Fruit fly (Drosophila melanogaster) whole organism, embryonic: ENCODE results near the gene mof.

Experiments used
- Adf1 ChIP-seq: fragments of 200-800 bp; sonication (Bioruptor generic); IDR thresholded peaks from 2 replicates; pipeline ENCODE4 v1.3.6; 2022; ENCODE audit warnings: missing biosample characterization, missing genetic modification characterization
- Atf6 ChIP-seq: fragments of 200-800 bp; sonication (Bioruptor generic); IDR thresholded peaks from 2 replicates; pipeline ENCODE4 v1.3.6; 2022; ENCODE audit warnings: missing biosample characterization, missing genetic modification characterization
- CG1024 ChIP-seq: fragments of 200-800 bp; sonication (Bioruptor generic); IDR thresholded peaks from 2 replicates; pipeline ENCODE4 v1.3.6; 2022; ENCODE audit warnings: missing biosample characterization, missing genetic modification characterization
- CG10366 ChIP-seq: fragments of 200-800 bp; sonication (Bioruptor generic); IDR thresholded peaks from 2 replicates; pipeline ENCODE4 v1.3.6; 2022; ENCODE audit warnings: missing biosample characterization, missing genetic modification characterization
- CG13424 ChIP-seq: fragments of 200-800 bp; sonication (Bioruptor generic); optimal IDR thresholded peaks from 2 replicates; lab custom pipeline; 2019; ENCODE audit warnings: missing biosample characterization, mild to moderate bottlenecking, missing genetic modification characterization, moderate library complexity
- CG1529 ChIP-seq: fragments of 200-800 bp; sonication (Bioruptor generic); optimal IDR thresholded peaks from 3 replicates; lab custom pipeline; 2018; ENCODE audit warnings: missing biosample characterization, missing genetic modification characterization
- CG17829 ChIP-seq: fragments of 200-800 bp; optimal IDR thresholded peaks from 2 replicates; lab custom pipeline; 2019; ENCODE audit warnings: missing biosample characterization, mild to moderate bottlenecking, missing genetic modification characterization, moderate library complexity
- CG32767 ChIP-seq: fragments of 200-800 bp; sonication (Bioruptor generic); IDR thresholded peaks from 2 replicates; pipeline ENCODE4 v1.3.6; 2022; ENCODE audit warnings: missing biosample characterization, missing genetic modification characterization
- CG6813 ChIP-seq: fragments of 200-800 bp; sonication (Bioruptor generic); optimal IDR thresholded peaks from 2 replicates; lab custom pipeline; 2017; ENCODE audit warnings: missing biosample characterization, missing genetic modification characterization, mild to moderate bottlenecking, moderate library complexity, missing genetic modification reagents
- CG8388 ChIP-seq: fragments of 200-800 bp; sonication (Bioruptor generic); optimal IDR thresholded peaks from 2 replicates; lab custom pipeline; 2019; ENCODE audit warnings: missing biosample characterization, mild to moderate bottlenecking, missing genetic modification characterization, moderate library complexity
- CG8924 ChIP-seq: fragments of 200-800 bp; optimal IDR thresholded peaks from 3 replicates; lab custom pipeline; 2019; ENCODE audit warnings: missing biosample characterization, mild to moderate bottlenecking, missing genetic modification characterization, moderate library complexity
- CG9215 ChIP-seq: fragments of 200-800 bp; sonication (Bioruptor generic); IDR thresholded peaks from 2 replicates; pipeline ENCODE4 v1.3.6; 2022; ENCODE audit warnings: missing biosample characterization, missing genetic modification characterization
- CG9817 ChIP-seq: fragments of 200-800 bp; sonication (Bioruptor generic); optimal IDR thresholded peaks from 2 replicates; lab custom pipeline; 2018; ENCODE audit warnings: missing biosample characterization, mild to moderate bottlenecking, missing genetic modification characterization, moderate library complexity
- CHES-1-like ChIP-seq: fragments of 200-800 bp; sonication (Bioruptor generic); optimal IDR thresholded peaks from 2 replicates; lab custom pipeline; 2016; ENCODE audit warnings: missing biosample characterization, missing genetic modification characterization
- Dbx ChIP-seq: fragments of 200-800 bp; sonication (Bioruptor generic); IDR thresholded peaks from 3 replicates; pipeline ENCODE4 v1.3.6; 2022; ENCODE audit warnings: missing biosample characterization, missing genetic modification characterization
- Dll ChIP-seq: fragments of 200-800 bp; sonication (Bioruptor generic); IDR thresholded peaks from 4 replicates; pipeline ENCODE4 v1.3.6; 2022; ENCODE audit warnings: missing biosample characterization, missing genetic modification characterization; ENCODE audit not compliant: partially characterized antibody
- HLHmδ ChIP-seq: fragments of 200-800 bp; sonication (Bioruptor generic); optimal IDR thresholded peaks from 2 replicates; lab custom pipeline; 2018; ENCODE audit warnings: missing biosample characterization, mild to moderate bottlenecking, missing genetic modification characterization, moderate library complexity
- HmgD ChIP-seq: fragments of 200-800 bp; sonication (Bioruptor generic); optimal IDR thresholded peaks from 3 replicates; lab custom pipeline; 2016; ENCODE audit warnings: missing biosample characterization, missing genetic modification characterization
- Lpt ChIP-seq: fragments of >200 bp; optimal IDR thresholded peaks from 2 replicates; lab custom pipeline; 2018; ENCODE audit warnings: missing biosample characterization, missing genetic modification characterization
- Mrtf ChIP-seq: fragments of 200-800 bp; sonication (Bioruptor generic); IDR thresholded peaks from 3 replicates; pipeline ENCODE4 v1.3.6; 2022; ENCODE audit warnings: missing biosample characterization, missing genetic modification characterization
- Nf-YA ChIP-seq: fragments of 200-800 bp; sonication (Bioruptor generic); IDR thresholded peaks from 2 replicates; pipeline ENCODE4 v1.3.6; 2022; ENCODE audit warnings: missing biosample characterization, missing genetic modification characterization
- Rfx ChIP-seq: fragments of 200-800 bp; sonication (Bioruptor generic); IDR thresholded peaks from 2 replicates; pipeline ENCODE4 v1.3.6; 2022; ENCODE audit warnings: missing biosample characterization, missing genetic modification characterization
- YL-1 ChIP-seq: fragments of 200-800 bp; sonication (Bioruptor generic); optimal IDR thresholded peaks from 3 replicates; lab custom pipeline; 2017; ENCODE audit warnings: missing biosample characterization, mild to moderate bottlenecking, missing genetic modification characterization
- amos ChIP-seq: fragments of 200-800 bp; sonication (Bioruptor generic); IDR thresholded peaks from 2 replicates; pipeline ENCODE4 v1.3.6; 2022; ENCODE audit warnings: missing biosample characterization, missing genetic modification characterization; ENCODE audit not compliant: partially characterized antibody
- br ChIP-seq: fragments of >200 bp; optimal IDR thresholded peaks from 2 replicates; lab custom pipeline; 2017
- cas ChIP-seq: fragments of 200-800 bp; sonication (Bioruptor generic); IDR thresholded peaks from 2 replicates; pipeline ENCODE4 v1.3.6; 2022; ENCODE audit warnings: missing biosample characterization, missing genetic modification characterization
- chif ChIP-seq, 2 experiments: fragments of 200-800 bp; sonication (Bioruptor generic); optimal IDR thresholded peaks; 3 replicates each; lab custom pipeline; 2016; ENCODE audit warnings: missing biosample characterization in 2 of 2, missing genetic modification characterization in 2 of 2
- ci ChIP-seq: fragments of 200-800 bp; sonication (Bioruptor generic); IDR thresholded peaks from 3 replicates; pipeline ENCODE4 v1.3.6; 2022; ENCODE audit warnings: missing biosample characterization, missing genetic modification characterization
- crol ChIP-seq: fragments of 200-800 bp; sonication (Bioruptor generic); IDR thresholded peaks from 2 replicates; pipeline ENCODE4 v1.3.6; 2022; ENCODE audit warnings: missing biosample characterization, missing genetic modification characterization
- crp ChIP-seq, 2 experiments: fragments of 200-800 bp; sonication (Bioruptor generic); optimal IDR thresholded peaks; 2 replicates in 1 of 2; 3 replicates in 1 of 2; lab custom pipeline; 2017; ENCODE audit warnings: missing biosample characterization in 2 of 2, missing genetic modification characterization in 2 of 2, mild to moderate bottlenecking in 1 of 2, moderate library complexity in 1 of 2
- dysf ChIP-seq: fragments of 200-800 bp; sonication (Bioruptor generic); IDR thresholded peaks from 3 replicates; pipeline ENCODE4 v1.3.6; 2022; ENCODE audit warnings: missing biosample characterization, missing genetic modification characterization
- ewg ChIP-seq: fragments of 200-800 bp; sonication (Bioruptor generic); optimal IDR thresholded peaks from 3 replicates; lab custom pipeline; 2017; ENCODE audit warnings: mild to moderate bottlenecking, missing biosample characterization, missing genetic modification reagents, missing genetic modification characterization
- eyg ChIP-seq: fragments of 200-800 bp; sonication (Bioruptor generic); optimal IDR thresholded peaks from 3 replicates; lab custom pipeline; 2016; ENCODE audit warnings: missing biosample characterization, missing genetic modification characterization
- fd3F ChIP-seq: fragments of 200-800 bp; sonication (Bioruptor generic); optimal IDR thresholded peaks from 2 replicates; lab custom pipeline; 2018; ENCODE audit warnings: missing biosample characterization, mild to moderate bottlenecking, missing genetic modification characterization, moderate library complexity
- gem ChIP-seq: fragments of 200-800 bp; sonication (Bioruptor generic); optimal IDR thresholded peaks from 2 replicates; lab custom pipeline; 2019; ENCODE audit warnings: missing biosample characterization, mild to moderate bottlenecking, missing genetic modification characterization, moderate library complexity
- grau ChIP-seq: fragments of 200-800 bp; optimal IDR thresholded peaks from 3 replicates; lab custom pipeline; 2019; ENCODE audit warnings: missing biosample characterization, mild to moderate bottlenecking, missing genetic modification characterization, moderate library complexity
- gro ChIP-seq: fragments of 200-800 bp; sonication (Bioruptor generic); optimal IDR thresholded peaks from 2 replicates; lab custom pipeline; 2016; ENCODE audit warnings: missing biosample characterization, missing genetic modification characterization
- hkb ChIP-seq, 2 experiments: fragments of 200-800 bp in 1 of 2; fragments of >200 bp in 1 of 2; sonication (Bioruptor generic) in 1 of 2; IDR thresholded peaks in 1 of 2; optimal IDR thresholded peaks in 1 of 2; 2 replicates each; pipeline versions ENCODE4 v1.3.6 to Lab custom; 2017 to 2022; ENCODE audit warnings: missing biosample characterization in 1 of 2, missing genetic modification characterization in 1 of 2
- knrl ChIP-seq: fragments of 200-800 bp; sonication (Bioruptor generic); IDR thresholded peaks from 3 replicates; pipeline ENCODE4 v1.3.6; 2022; ENCODE audit warnings: missing biosample characterization, missing genetic modification characterization; ENCODE audit not compliant: partially characterized antibody
- mam ChIP-seq: fragments of 200-800 bp; sonication (Bioruptor generic); optimal IDR thresholded peaks from 3 replicates; lab custom pipeline; 2016; ENCODE audit warnings: missing biosample characterization, missing genetic modification characterization
- nau ChIP-seq: fragments of 200-800 bp; sonication (Bioruptor generic); optimal IDR thresholded peaks from 3 replicates; lab custom pipeline; 2017; ENCODE audit warnings: missing biosample characterization, mild to moderate bottlenecking, missing genetic modification characterization, missing genetic modification reagents
- nerfin-1 ChIP-seq: fragments of 200-800 bp; sonication (Bioruptor generic); optimal IDR thresholded peaks from 3 replicates; lab custom pipeline; 2019; ENCODE audit warnings: missing biosample characterization, mild to moderate bottlenecking, missing genetic modification characterization, moderate library complexity
- phol ChIP-seq: fragments of 200-800 bp; sonication (Bioruptor generic); optimal IDR thresholded peaks from 3 replicates; lab custom pipeline; 2018; ENCODE audit warnings: missing biosample characterization, mild to moderate bottlenecking, missing genetic modification characterization, moderate library complexity
- seq ChIP-seq: fragments of 200-800 bp; sonication (Bioruptor generic); IDR thresholded peaks from 2 replicates; pipeline ENCODE4 v1.3.6; 2022; ENCODE audit warnings: missing biosample characterization, missing genetic modification characterization
- sima ChIP-seq: fragments of 200-800 bp; sonication (Bioruptor generic); optimal IDR thresholded peaks from 2 replicates; lab custom pipeline; 2016; ENCODE audit warnings: missing biosample characterization, missing genetic modification characterization
- so ChIP-seq: fragments of 200-800 bp; sonication (Bioruptor generic); IDR thresholded peaks from 3 replicates; pipeline ENCODE4 v1.3.6; 2022; ENCODE audit warnings: missing biosample characterization, missing genetic modification characterization
- sqz ChIP-seq: fragments of 200-800 bp; sonication (Bioruptor generic); optimal IDR thresholded peaks from 3 replicates; lab custom pipeline; 2018; ENCODE audit warnings: missing biosample characterization, mild to moderate bottlenecking, missing genetic modification characterization
- ssp ChIP-seq: fragments of 200-800 bp; sonication (Bioruptor generic); IDR thresholded peaks from 2 replicates; pipeline ENCODE4 v1.3.6; 2022; ENCODE audit warnings: missing biosample characterization, missing genetic modification characterization
- unc-4 ChIP-seq: fragments of 200-800 bp; sonication (Bioruptor generic); IDR thresholded peaks from 2 replicates; pipeline ENCODE4 v1.3.6; 2022; ENCODE audit warnings: missing biosample characterization, missing genetic modification characterization; ENCODE audit not compliant: partially characterized antibody

The mof gene

dm6 chrX:5901628-5902213, 25.1 kb upstream of the mof start (continued):
- TF ChIP-seq CG9817 (no peak), grau (tag; lab: Kevin White, UChicago) (peak; percentile 8), knrl (0 out of 3 replicates have a peak, but pooled peaks have one; percentile 22), CG8924 (tag; lab: Kevin White, UChicago) (peak; percentile 24), phol (peak; percentile 62), nerfin-1 (tag; lab: Kevin White, UChicago) (peak; percentile 29), Atf6 (GFP tag; lab: Robert Waterston, UW) (peak; percentile 52; the same call in 1 of the 2 replicates), fd3F (no peak), crol (GFP tag; lab: Robert Waterston, UW) (no peak), seq (GFP tag; lab: Robert Waterston, UW) (peak; percentile 31; the same call in 1 of the 2 replicates), chif (GFP tag; optimal IDR thresholded peaks at IDR 0.05; lab: Kevin White, UChicago) (peak; percentile 9 to 25), sqz (GFP tag; lab: Kevin White, UChicago) (peak; percentile 28), CG32767 (GFP tag; lab: Robert Waterston, UW) (peak; percentile 60), eyg (GFP tag; lab: Kevin White, UChicago) (peak; percentile 13), CG10366 (GFP tag; lab: Robert Waterston, UW) (no peak), CG9215 (GFP tag; lab: Robert Waterston, UW) (peak; percentile 34; the same call in 1 of the 2 replicates), unc-4 (GFP tag; lab: Robert Waterston, UW) (peak; percentile 40; the same call in 1 of the 2 replicates), CG17829 (tag; lab: Kevin White, UChicago) (peak; percentile 37), gem (tag; lab: Kevin White, UChicago) (peak; percentile 36), hkb (optimal IDR thresholded peaks at IDR 0.05; lab: Kevin White, UChicago) (no peak), hkb (GFP tag; IDR thresholded peaks at IDR 0.05; lab: Robert Waterston, UW) (0 out of 2 replicates have a peak, but pooled peaks have one; percentile 27), HmgD (GFP tag; lab: Kevin White, UChicago) (peak; percentile 59), crp (GFP tag; optimal IDR thresholded peaks at IDR 0.05; lab: Kevin White, UChicago) (no peak), Adf1 (GFP tag; lab: Robert Waterston, UW) (peak; percentile 99), Dbx (peak; percentile 77; the same call in 2 of the 3 replicates), amos (peak; percentile 11; the same call in 1 of the 2 replicates), sima (GFP tag; lab: Kevin White, UChicago) (no peak), CHES-1-like (GFP tag; lab: Kevin White, UChicago) (no peak), CG6813 (GFP tag; lab: Kevin White, UChicago) (peak; percentile 45), CG13424 (tag; lab: Kevin White, UChicago) (no peak), Dll (GFP tag; lab: Robert Waterston, UW) (0 out of 4 replicates have a peak, but pooled peaks have one; percentile 34), ci (GFP tag; lab: Robert Waterston, UW) (peak; percentile 70), CG1024 (GFP tag; lab: Robert Waterston, UW) (no peak), so (no peak), Rfx (GFP tag; lab: Robert Waterston, UW) (peak; percentile 44; the same call in 1 of the 2 replicates), HLHmδ (GFP tag; lab: Kevin White, UChicago) (peak; percentile 5), ssp (GFP tag; lab: Robert Waterston, UW) (no peak), nau (GFP tag; lab: Kevin White, UChicago) (no peak), br (lab: Kevin White, UChicago) (no peak), mam (GFP tag; lab: Kevin White, UChicago) (peak; percentile 19), Mrtf (GFP tag; lab: Robert Waterston, UW) (peak; percentile 57; the same call in 1 of the 3 replicates), CG1529 (GFP tag; lab: Kevin White, UChicago) (no peak), cas (GFP tag; lab: Robert Waterston, UW) (no peak), CG8388 (no peak), ewg (GFP tag; lab: Kevin White, UChicago) (peak; percentile 50), Lpt (GFP tag; lab: Kevin White, UChicago) (no peak), YL-1 (GFP tag; lab: Kevin White, UChicago) (peak; percentile 35), dysf (no peak), Nf-YA (GFP tag; lab: Robert Waterston, UW) (no peak), gro (GFP tag; lab: Kevin White, UChicago) (peak; percentile 7)
